Fruit fly (Drosophila melanogaster): Measurements from ENCODE around the gene CG13082.

The CG13082 gene

dm6 chr2L:19583926-19584392, 45.7 kb downstream of the CG13082 start, which contains the start of the genes PCNA2 and CG10366 (continued):
- TF ChIP-seq az2 (GFP tag; optimal IDR thresholded peaks at IDR 0.05), result peak; percentile 73
- TF ChIP-seq Gug (GFP tag; IDR thresholded peaks at IDR 0.05), result no peak
- TF ChIP-seq CG11695 (GFP tag; IDR thresholded peaks at IDR 0.05), result no peak; the same call in 2 of the 3 replicates
- peak; percentile 61 for TF ChIP-seq repo (GFP tag; optimal IDR thresholded peaks at IDR 0.05)
- TF ChIP-seq p53 (GFP tag; optimal IDR thresholded peaks at IDR 0.05), result peak; percentile 38
- TF ChIP-seq CG10321 (GFP tag; IDR thresholded peaks at IDR 0.05), result no peak
- no peak for TF ChIP-seq CG10565 (GFP tag; optimal IDR thresholded peaks at IDR 0.05)
- peak; percentile 71 for TF ChIP-seq CG17186 (GFP tag; optimal IDR thresholded peaks at IDR 0.05)
- peak; percentile 14 for TF ChIP-seq fd64A (GFP tag; optimal IDR thresholded peaks at IDR 0.05)
- TF ChIP-seq CG18262 (tag; optimal IDR thresholded peaks at IDR 0.05), result peak; percentile 54
- no peak for TF ChIP-seq CG31365 (tag; optimal IDR thresholded peaks at IDR 0.05)
- TF ChIP-seq CG4404 (GFP tag; IDR thresholded peaks at IDR 0.05), result peak; percentile 15; the same call in 1 of the 2 replicates
- TF ChIP-seq ac (GFP tag; optimal IDR thresholded peaks at IDR 0.05), result no peak
- peak; percentile 43; the same call in 1 of the 2 replicates for TF ChIP-seq al (GFP tag; IDR thresholded peaks at IDR 0.05)
- TF ChIP-seq Dbx (GFP tag; IDR thresholded peaks at IDR 0.05), result peak; percentile 57; the same call in 1 of the 3 replicates
- TF ChIP-seq tin (GFP tag; optimal IDR thresholded peaks at IDR 0.05), result peak; percentile 71
- peak; percentile 80 for TF ChIP-seq CG7786 (GFP tag; optimal IDR thresholded peaks at IDR 0.05)
- no peak for TF ChIP-seq z (GFP tag; IDR thresholded peaks at IDR 0.05)
- no peak for TF ChIP-seq CG14667 (GFP tag; IDR thresholded peaks at IDR 0.05)
- no peak for TF ChIP-seq nerfin-2 (GFP tag; IDR thresholded peaks at IDR 0.05; ENCODE audit: partially characterized antibody)
- peak; percentile 86 for TF ChIP-seq HmgZ (tag; optimal IDR thresholded peaks at IDR 0.05)
- TF ChIP-seq CG3407 (GFP tag; optimal IDR thresholded peaks at IDR 0.05), result peak; percentile 24
- TF ChIP-seq CG6689 (GFP tag; IDR thresholded peaks at IDR 0.05), result peak; percentile 57
- TF ChIP-seq CG7372 (GFP tag; IDR thresholded peaks at IDR 0.05), result peak; percentile 54; the same call in 1 of the 2 replicates
- peak; percentile 6 for TF ChIP-seq gfzf (GFP tag; optimal IDR thresholded peaks at IDR 0.05)
- TF ChIP-seq Vsx1 (GFP tag; optimal IDR thresholded peaks at IDR 0.05), result no peak
- TF ChIP-seq CG8478 (optimal IDR thresholded peaks at IDR 0.05), result no peak
- TF ChIP-seq CkIIα-i1 (GFP tag; IDR thresholded peaks at IDR 0.05), result no peak
- TF ChIP-seq ap (GFP tag; IDR thresholded peaks at IDR 0.05), result no peak
- TF ChIP-seq da (GFP tag; optimal IDR thresholded peaks at IDR 0.05), result peak; percentile 34
- TF ChIP-seq B-H1 (GFP tag; IDR thresholded peaks at IDR 0.05), result 0 out of 3 replicates have a peak, but pooled peaks have one; percentile 12
- peak; percentile 70 for TF ChIP-seq CG7928 (GFP tag; optimal IDR thresholded peaks at IDR 0.05)
- peak; percentile 70 for TF ChIP-seq CG9876 (GFP tag; optimal IDR thresholded peaks at IDR 0.05)
- peak; percentile 52 for TF ChIP-seq gro (GFP tag; optimal IDR thresholded peaks at IDR 0.05)
- no peak for TF ChIP-seq gt (GFP tag; IDR thresholded peaks at IDR 0.05)
- TF ChIP-seq CG6272 (GFP tag; IDR thresholded peaks at IDR 0.05), result no peak
- peak; percentile 77 for TF ChIP-seq CG9817 (tag; optimal IDR thresholded peaks at IDR 0.05)
- 0 out of 3 replicates have a peak, but pooled peaks have one; percentile 21 for TF ChIP-seq CG34422 (GFP tag; IDR thresholded peaks at IDR 0.05)
- TF ChIP-seq emc (GFP tag; optimal IDR thresholded peaks at IDR 0.05), result peak; percentile 49
- peak; percentile 76 for TF ChIP-seq Max (GFP tag; optimal IDR thresholded peaks at IDR 0.05)
- TF ChIP-seq CG13424 (tag; optimal IDR thresholded peaks at IDR 0.05), result peak; percentile 81
- TF ChIP-seq sens-2 (GFP tag; IDR thresholded peaks at IDR 0.05), result no peak
- TF ChIP-seq HLH4C (GFP tag; IDR thresholded peaks at IDR 0.05; ENCODE audit: partially characterized antibody), result no peak
- TF ChIP-seq MBD-R2 (GFP tag; IDR thresholded peaks at IDR 0.05), result peak; percentile 94
- TF ChIP-seq NfI (GFP tag; optimal IDR thresholded peaks at IDR 0.05), result peak; percentile 62
- TF ChIP-seq rib (GFP tag; IDR thresholded peaks at IDR 0.05), result no peak
- peak; percentile 45; the same call in 1 of the 2 replicates for TF ChIP-seq CG32767 (GFP tag; IDR thresholded peaks at IDR 0.05)
- peak; percentile 64 for TF ChIP-seq Fer1 (GFP tag; optimal IDR thresholded peaks at IDR 0.05)
- no peak; the same call in 1 of the 2 replicates for TF ChIP-seq Rx (GFP tag; IDR thresholded peaks at IDR 0.05)
- TF ChIP-seq slp2 (GFP tag; optimal IDR thresholded peaks at IDR 0.05), result peak; percentile 64
- TF ChIP-seq tx (GFP tag; optimal IDR thresholded peaks at IDR 0.05), result peak; percentile 77
- TF ChIP-seq pb (GFP tag; optimal IDR thresholded peaks at IDR 0.05), result peak; percentile 32
